Worm (Caenorhabditis elegans): Measurements from ENCODE around the gene F19B10.10.
A peak's percentile ranks its signal among the peaks of the same experiment; 100 is the strongest.

The F19B10.10 gene

ce11 chrII:3688333-3688732, 7.1 kb upstream of the F19B10.10 start, which contains the start of gene ifas-1:
TSS of gene ifas-1 (minus strand) at chrII:3688719.
- TF ChIP-seq dao-5 (tag; optimal IDR thresholded peaks at IDR 0.05): no peak

- TF ChIP-seq him-1 (tag; optimal IDR thresholded peaks at IDR 0.05): no peak
- no peak for TF ChIP-seq dao-5 (tag; optimal IDR thresholded peaks at IDR 0.05)
- TF ChIP-seq W03F9.2 (tag; optimal IDR thresholded peaks at IDR 0.05): no peak
Observed at ce11 chrII:3684487-3685067, 3.4 kb upstream of the F19B10.10 start.

- TF ChIP-seq W03F9.2 (tag; optimal IDR thresholded peaks at IDR 0.05) (peak; percentile 67), him-1 (tag; optimal IDR thresholded peaks at IDR 0.05) (no peak), dao-5 (tag; optimal IDR thresholded peaks at IDR 0.05) (no peak)
Observed at ce11 chrII:3682770-3683234, 1.6 kb upstream of the F19B10.10 start, which contains the start of gene F19B10.1. TSS of gene F19B10.1 (plus strand) at chrII:3683184.

- TF ChIP-seq dao-5 (tag; optimal IDR thresholded peaks at IDR 0.05) (no peak), him-1 (tag; optimal IDR thresholded peaks at IDR 0.05) (no peak), W03F9.2 (tag; optimal IDR thresholded peaks at IDR 0.05) (no peak)
Observed at ce11 chrII:3680366-3680765, 849 bp downstream of the F19B10.10 start.

- no peak for TF ChIP-seq W03F9.2 (tag; optimal IDR thresholded peaks at IDR 0.05)
- no peak for TF ChIP-seq dao-5 (tag; optimal IDR thresholded peaks at IDR 0.05)
- no peak for TF ChIP-seq him-1 (tag; optimal IDR thresholded peaks at IDR 0.05)
Observed at ce11 chrII:3678978-3679377, 2.2 kb downstream of the F19B10.10 start.

- TF ChIP-seq dao-5 (tag; optimal IDR thresholded peaks at IDR 0.05) (no peak), W03F9.2 (tag; optimal IDR thresholded peaks at IDR 0.05) (no peak), him-1 (tag; optimal IDR thresholded peaks at IDR 0.05) (no peak)
Observed at ce11 chrII:3675176-3675575, 6.0 kb downstream of the F19B10.10 start, which contains the start of gene F19B10.2. TSS of gene F19B10.2 (plus strand) at chrII:3675476.

ce11 chrII:3673493-3673892, 7.7 kb downstream of the F19B10.10 start, which contains the start of gene sea-1:
TSS of gene sea-1 (minus strand) at chrII:3673593.
- TF ChIP-seq him-1 (tag; optimal IDR thresholded peaks at IDR 0.05) (no peak), W03F9.2 (tag; optimal IDR thresholded peaks at IDR 0.05) (no peak), dao-5 (tag; optimal IDR thresholded peaks at IDR 0.05) (no peak)

- no peak for TF ChIP-seq W03F9.2 (tag; optimal IDR thresholded peaks at IDR 0.05)
- TF ChIP-seq dao-5 (tag; optimal IDR thresholded peaks at IDR 0.05): no peak
- no peak for TF ChIP-seq him-1 (tag; optimal IDR thresholded peaks at IDR 0.05)
Observed at ce11 chrII:3670956-3671355, 10.3 kb downstream of the F19B10.10 start, which contains the start of gene srx-98. TSS of gene srx-98 (minus strand) at chrII:3671056.

ce11 chrII:3669315-3669714, 11.9 kb downstream of the F19B10.10 start, which contains the start of gene srx-97:
TSS of gene srx-97 (minus strand) at chrII:3669415.
- no peak for TF ChIP-seq dao-5 (tag; optimal IDR thresholded peaks at IDR 0.05)

- no peak for TF ChIP-seq him-1 (tag; optimal IDR thresholded peaks at IDR 0.05)
- no peak for TF ChIP-seq W03F9.2 (tag; optimal IDR thresholded peaks at IDR 0.05)
- TF ChIP-seq dao-5 (tag; optimal IDR thresholded peaks at IDR 0.05): no peak
Observed at ce11 chrII:3665181-3665580, 16.0 kb downstream of the F19B10.10 start.

ce11 chrII:3664470-3664869, 16.7 kb downstream of the F19B10.10 start, which contains the start of gene F19B10.3:
TSS of gene F19B10.3 (plus strand) at chrII:3664770.
- TF ChIP-seq W03F9.2 (tag; optimal IDR thresholded peaks at IDR 0.05) (no peak), him-1 (tag; optimal IDR thresholded peaks at IDR 0.05) (no peak), dao-5 (tag; optimal IDR thresholded peaks at IDR 0.05) (no peak)

ce11 chrII:3663796-3664195, 17.4 kb downstream of the F19B10.10 start, which contains the start of gene F19B10.6:
TSS of gene F19B10.6 (minus strand) at chrII:3663896.
- TF ChIP-seq dao-5 (tag; optimal IDR thresholded peaks at IDR 0.05) (no peak), him-1 (tag; optimal IDR thresholded peaks at IDR 0.05) (no peak), W03F9.2 (tag; optimal IDR thresholded peaks at IDR 0.05) (no peak)

- no peak for TF ChIP-seq dao-5 (tag; optimal IDR thresholded peaks at IDR 0.05)
- no peak for TF ChIP-seq him-1 (tag; optimal IDR thresholded peaks at IDR 0.05)
- TF ChIP-seq W03F9.2 (tag; optimal IDR thresholded peaks at IDR 0.05): no peak
Observed at ce11 chrII:3661932-3662331, 19.3 kb downstream of the F19B10.10 start, which contains the start of gene F19B10.13. TSS of gene F19B10.13 (plus strand) at chrII:3662274.

- no peak for TF ChIP-seq him-1 (tag; optimal IDR thresholded peaks at IDR 0.05)
- TF ChIP-seq dao-5 (tag; optimal IDR thresholded peaks at IDR 0.05): no peak
- no peak for TF ChIP-seq W03F9.2 (tag; optimal IDR thresholded peaks at IDR 0.05)
Observed at ce11 chrII:3659776-3660175, 21.4 kb downstream of the F19B10.10 start, which contains the start of gene F19B10.4. TSS of gene F19B10.4 (plus strand) at chrII:3660076.

- TF ChIP-seq dao-5 (tag; optimal IDR thresholded peaks at IDR 0.05) (no peak), him-1 (tag; optimal IDR thresholded peaks at IDR 0.05) (no peak), W03F9.2 (tag; optimal IDR thresholded peaks at IDR 0.05) (no peak)
Observed at ce11 chrII:3655378-3655777, 25.8 kb downstream of the F19B10.10 start, which contains the start of gene F19B10.5. TSS of gene F19B10.5 (plus strand) at chrII:3655678.

Measured in whole organism, L4/young adult.